Worm (Caenorhabditis elegans) whole organism, L1 larva: ENCODE data around the gene cut-2.

ENCODE experiments used
- C16A3.4 ChIP-seq: fragments of 150-350 bp; optimal IDR thresholded peaks from 2 replicates; lab custom pipeline; 2014; ENCODE audit warnings: missing biosample characterization, missing genetic modification characterization
- alr-1 ChIP-seq: fragments of 200-800 bp; sonication (Bioruptor generic); optimal IDR thresholded peaks from 2 replicates; lab custom pipeline; 2018; ENCODE audit warnings: borderline replicate concordance, mild to moderate bottlenecking, missing genetic modification characterization, missing compliant biosample characterization
- aly-2 ChIP-seq: fragments of 150-350 bp; optimal IDR thresholded peaks from 2 replicates; lab custom pipeline; 2014; ENCODE audit warnings: missing biosample characterization, missing genetic modification characterization
- ama-1 ChIP-seq: fragments of 150-350 bp; optimal IDR thresholded peaks from 2 replicates; lab custom pipeline; 2014
- blmp-1 ChIP-seq: fragments of 150-350 bp; optimal IDR thresholded peaks from 2 replicates; lab custom pipeline; 2014; ENCODE audit warnings: missing biosample characterization, missing genetic modification characterization
- ceh-8 ChIP-seq: fragments of 200-800 bp; sonication (Bioruptor generic); optimal IDR thresholded peaks from 2 replicates; lab custom pipeline; 2018; ENCODE audit warnings: mild to moderate bottlenecking, missing genetic modification characterization, moderate library complexity, missing compliant biosample characterization
- ceh-82 ChIP-seq, 3 experiments: fragments of 150-350 bp in 1 of 3; sonication (generic microtip) in 2 of 3; optimal IDR thresholded peaks; 2 replicates each; lab custom pipeline; 2014 to 2017; ENCODE audit warnings: missing biosample characterization in 3 of 3, missing genetic modification characterization in 3 of 3
- ceh-88 ChIP-seq: fragments of 200-800 bp; sonication (Bioruptor generic); IDR thresholded peaks from 2 replicates; pipeline ENCODE4 v1.3.6; 2022; ENCODE audit warnings: missing genetic modification characterization, missing compliant biosample characterization
- ceh-90 ChIP-seq: sonication (generic microtip); optimal IDR thresholded peaks from 2 replicates; lab custom pipeline; 2016; ENCODE audit warnings: missing genetic modification characterization, missing compliant biosample characterization
- dsc-1 ChIP-seq: sonication (generic microtip); optimal IDR thresholded peaks from 2 replicates; lab custom pipeline; 2016; ENCODE audit warnings: mild to moderate bottlenecking, missing genetic modification characterization, missing compliant biosample characterization
- efl-3 ChIP-seq: fragments of 200-800 bp; sonication (Bioruptor generic); optimal IDR thresholded peaks from 2 replicates; lab custom pipeline; 2018; ENCODE audit warnings: mild to moderate bottlenecking, missing genetic modification characterization, missing compliant biosample characterization
- egl-27 ChIP-seq, 2 experiments: fragments of 150-350 bp in 1 of 2; sonication (generic microtip); optimal IDR thresholded peaks; 3 replicates each; lab custom pipeline; 2017 to 2018; ENCODE audit warnings: missing biosample characterization in 2 of 2, missing genetic modification characterization in 2 of 2, missing genetic modification reagents in 2 of 2
- elt-3 ChIP-seq, 6 experiments: fragments of 150-350 bp in 1 of 6; sonication (generic microtip); optimal IDR thresholded peaks; 2 replicates each; lab custom pipeline; 2017 to 2018; ENCODE audit warnings: missing biosample characterization in 6 of 6, missing genetic modification characterization in 6 of 6, inconsistent platforms in 1 of 6
- fos-1 ChIP-seq: fragments of 150-350 bp; optimal IDR thresholded peaks from 2 replicates; lab custom pipeline; 2014; ENCODE audit warnings: missing biosample characterization, missing genetic modification characterization
- grh-1 ChIP-seq: fragments of 200-800 bp; sonication (Bioruptor generic); IDR thresholded peaks from 2 replicates; pipeline ENCODE4 v1.3.6; 2022; ENCODE audit warnings: missing genetic modification reagents, missing genetic modification characterization, missing compliant biosample characterization
- hlh-4 ChIP-seq: sonication (generic microtip); optimal IDR thresholded peaks from 2 replicates; lab custom pipeline; 2016; ENCODE audit warnings: mild to moderate bottlenecking, missing genetic modification characterization, missing compliant biosample characterization
- hpl-2 ChIP-seq: fragments of 150-350 bp; optimal IDR thresholded peaks from 2 replicates; lab custom pipeline; 2014; ENCODE audit warnings: missing biosample characterization, missing genetic modification reagents, missing genetic modification characterization
- jun-1 ChIP-seq: fragments of 150-350 bp; optimal IDR thresholded peaks from 2 replicates; lab custom pipeline; 2014; ENCODE audit warnings: missing biosample characterization, missing genetic modification reagents, missing genetic modification characterization
- lin-14 ChIP-seq: fragments of 200-800 bp; sonication (Bioruptor generic); optimal IDR thresholded peaks from 2 replicates; lab custom pipeline; 2018; ENCODE audit warnings: mild to moderate bottlenecking, missing genetic modification characterization, moderate library complexity, missing compliant biosample characterization
- lir-3 ChIP-seq: sonication (generic microtip); optimal IDR thresholded peaks from 2 replicates; lab custom pipeline; 2016; ENCODE audit warnings: mild to moderate bottlenecking, missing genetic modification characterization, moderate library complexity, missing compliant biosample characterization; ENCODE audit not compliant: poor library complexity
- mep-1 ChIP-seq: fragments of 150-350 bp; optimal IDR thresholded peaks from 2 replicates; lab custom pipeline; 2014; ENCODE audit warnings: missing biosample characterization, missing genetic modification characterization
- nhr-20 ChIP-seq: sonication (generic microtip); optimal IDR thresholded peaks from 2 replicates; lab custom pipeline; 2016; ENCODE audit warnings: mild to moderate bottlenecking, missing genetic modification characterization, missing compliant biosample characterization
- nhr-237 ChIP-seq: fragments of 150-350 bp; optimal IDR thresholded peaks from 2 replicates; lab custom pipeline; 2014; ENCODE audit warnings: missing biosample characterization, missing genetic modification characterization
- nhr-28 ChIP-seq: fragments of 150-350 bp; optimal IDR thresholded peaks from 2 replicates; lab custom pipeline; 2014; ENCODE audit warnings: missing biosample characterization, missing genetic modification characterization
- nhr-90 ChIP-seq: sonication (generic microtip); optimal IDR thresholded peaks from 2 replicates; lab custom pipeline; 2016; ENCODE audit warnings: mild to moderate bottlenecking, missing genetic modification characterization, missing compliant biosample characterization; ENCODE audit not compliant: poor library complexity
- pag-3 ChIP-seq: sonication (generic microtip); optimal IDR thresholded peaks from 2 replicates; lab custom pipeline; 2017; ENCODE audit warnings: missing genetic modification characterization, mild to moderate bottlenecking, missing compliant biosample characterization, antibody characterized with exemption, borderline replicate concordance; ENCODE audit not compliant: insufficient read depth
- pqm-1 ChIP-seq: sonication (generic microtip); optimal IDR thresholded peaks from 3 replicates; lab custom pipeline; 2017; ENCODE audit warnings: missing biosample characterization, missing genetic modification characterization
- sptf-1 ChIP-seq: fragments of 150-350 bp; optimal IDR thresholded peaks from 2 replicates; lab custom pipeline; 2014; ENCODE audit warnings: missing biosample characterization, missing genetic modification characterization
- swsn-7 ChIP-seq: sonication (generic microtip); optimal IDR thresholded peaks from 2 replicates; lab custom pipeline; 2016; ENCODE audit warnings: missing genetic modification characterization, missing compliant biosample characterization
- tbx-2 ChIP-seq: sonication (generic microtip); optimal IDR thresholded peaks from 2 replicates; lab custom pipeline; 2016; ENCODE audit warnings: missing genetic modification characterization, missing compliant biosample characterization
- unc-86 ChIP-seq: sonication (generic microtip); optimal IDR thresholded peaks from 2 replicates; lab custom pipeline; 2016; ENCODE audit warnings: missing genetic modification characterization, missing compliant biosample characterization
- vab-15 ChIP-seq: sonication (generic microtip); optimal IDR thresholded peaks from 2 replicates; lab custom pipeline; 2017; ENCODE audit warnings: missing genotype, mild to moderate bottlenecking, missing genetic modification characterization, missing compliant biosample characterization
- xbp-1 ChIP-seq: sonication (generic microtip); optimal IDR thresholded peaks from 2 replicates; lab custom pipeline; 2016; ENCODE audit warnings: missing genetic modification characterization, missing compliant biosample characterization
- zag-1 ChIP-seq: fragments of 150-350 bp; optimal IDR thresholded peaks from 2 replicates; lab custom pipeline; 2014; ENCODE audit warnings: missing biosample characterization, missing genetic modification characterization
- ztf-11 ChIP-seq, 2 experiments: sonication (generic microtip); optimal IDR thresholded peaks; 2 replicates each; lab custom pipeline; 2016 to 2017; ENCODE audit warnings: missing genetic modification characterization in 2 of 2, missing biosample characterization in 1 of 2, missing compliant biosample characterization in 1 of 2
- ztf-4 ChIP-seq: fragments of 150-350 bp; optimal IDR thresholded peaks from 2 replicates; lab custom pipeline; 2014; ENCODE audit warnings: missing biosample characterization, missing genetic modification characterization

cut-2 gene

ce11 chrV:13409089-13409488 lies 5.7 kb upstream of the cut-2 start (continued):
- TF ChIP-seq hlh-4 (tag; lab: Kevin White, UChicago) (no peak), aly-2 (tag; lab: Kevin White, UChicago) (no peak), dsc-1 (tag; lab: Kevin White, UChicago) (peak; percentile 26)

- no peak for TF ChIP-seq nhr-20
- no peak for TF ChIP-seq pqm-1 (tag; lab: Kevin White, UChicago)
- TF ChIP-seq blmp-1 (tag; lab: Kevin White, UChicago) = peak; percentile 85
Observed at ce11 chrV:13410688-13411087, 4.1 kb upstream of the cut-2 start, which contains the start of gene F53F1.4. TSS of gene F53F1.4 (plus strand) at chrV:13411077.

- no peak for TF ChIP-seq egl-27 (tag; optimal IDR thresholded peaks at IDR 0.05; lab: Kevin White, UChicago)
- TF ChIP-seq nhr-28 (tag; lab: Kevin White, UChicago) = no peak
- no peak for TF ChIP-seq lin-14 (GFP tag; lab: Kevin White, UChicago)
- no peak for TF ChIP-seq swsn-7
- no peak for TF ChIP-seq hpl-2 (GFP tag; lab: Kevin White, UChicago)
- no peak for TF ChIP-seq ama-1 (lab: Kevin White, UChicago)
- TF ChIP-seq pag-3 = no peak
- TF ChIP-seq nhr-237 = no peak
- no peak for TF ChIP-seq ceh-88 (GFP tag; lab: Robert Waterston, UW)
- no peak for TF ChIP-seq pqm-1 (tag; lab: Kevin White, UChicago)
- no peak for TF ChIP-seq nhr-90
- no peak for TF ChIP-seq sptf-1 (tag; lab: Kevin White, UChicago)
- no peak for TF ChIP-seq vab-15 (tag; lab: Kevin White, UChicago)
- no peak for TF ChIP-seq ceh-82 (tag; optimal IDR thresholded peaks at IDR 0.05; lab: Kevin White, UChicago)
- TF ChIP-seq ceh-90 (tag; lab: Kevin White, UChicago) = no peak
- TF ChIP-seq C16A3.4 (tag; lab: Kevin White, UChicago) = no peak
- no peak for TF ChIP-seq grh-1 (GFP tag; lab: Robert Waterston, UW)
- TF ChIP-seq lir-3 = no peak
Observed at ce11 chrV:13411225-13411991, 3.3 kb upstream of the cut-2 start.

ce11 chrV:13411992-13412298 lies 2.8 kb upstream of the cut-2 start:
- TF ChIP-seq ztf-4 (tag; lab: Kevin White, UChicago) (peak; percentile 70), fos-1 (no peak), jun-1 (peak; percentile 15)
- TF ChIP-seq, all 84 proteins: peak for 2

- TF ChIP-seq elt-3 (tag; optimal IDR thresholded peaks at IDR 0.05; lab: Kevin White, UChicago) = peak in 2 of 6 experiments; percentile 11 to 42
- peak; percentile 83 for TF ChIP-seq blmp-1 (tag; lab: Kevin White, UChicago)
- TF ChIP-seq ztf-4 (tag; lab: Kevin White, UChicago) = peak; percentile 19
- TF ChIP-seq zag-1 (tag; lab: Kevin White, UChicago) = no peak
- TF ChIP-seq unc-86 = no peak
- peak; percentile 21 for TF ChIP-seq mep-1 (tag; lab: Kevin White, UChicago)
- no peak for TF ChIP-seq ztf-11 (tag; optimal IDR thresholded peaks at IDR 0.05; lab: Kevin White, UChicago)
- no peak for TF ChIP-seq efl-3
- TF ChIP-seq, all 84 proteins: peak for 4
Observed at ce11 chrV:13413301-13413700, 1.4 kb upstream of the cut-2 start.

- TF ChIP-seq ceh-8 (GFP tag; lab: Kevin White, UChicago) = peak; percentile 71
- TF ChIP-seq xbp-1 (tag; lab: Kevin White, UChicago) = no peak
- TF ChIP-seq tbx-2 (tag; lab: Kevin White, UChicago) = no peak
- TF ChIP-seq alr-1 (tag; lab: Kevin White, UChicago) = no peak
Observed at ce11 chrV:13415462-13415861, 713 bp downstream of the cut-2 start.
